Fruit fly (Drosophila melanogaster) whole organism, embryonic: ENCODE data around the gene Trm1.

Experiments
- CG10431 ChIP-seq: fragments of 200-800 bp; sonication (Bioruptor generic); optimal IDR thresholded peaks from 3 replicates; lab custom pipeline; 2018; ENCODE audit warnings: missing biosample characterization, mild to moderate bottlenecking, missing genetic modification characterization
- CG10959 ChIP-seq: fragments of 200-800 bp; sonication (Bioruptor generic); IDR thresholded peaks from 2 replicates; pipeline ENCODE4 v1.3.6; 2022; ENCODE audit warnings: missing biosample characterization, missing genetic modification characterization
- CG15514 ChIP-seq: fragments of 200-800 bp; sonication (Bioruptor generic); optimal IDR thresholded peaks from 3 replicates; lab custom pipeline; 2017; ENCODE audit warnings: missing biosample characterization, missing genetic modification characterization, mild to moderate bottlenecking, moderate library complexity, missing genetic modification reagents
- CG1602 ChIP-seq: fragments of 200-800 bp; sonication (Bioruptor generic); optimal IDR thresholded peaks from 3 replicates; lab custom pipeline; 2016; ENCODE audit warnings: missing biosample characterization, missing genetic modification characterization
- CG16863 ChIP-seq: fragments of 200-800 bp; sonication (Bioruptor generic); optimal IDR thresholded peaks from 3 replicates; lab custom pipeline; 2016; ENCODE audit warnings: missing biosample characterization, missing genetic modification characterization
- CG18619 ChIP-seq: fragments of 200-800 bp; sonication (Bioruptor generic); optimal IDR thresholded peaks from 3 replicates; lab custom pipeline; 2017; ENCODE audit warnings: missing biosample characterization, mild to moderate bottlenecking, missing genetic modification characterization
- Doc3 ChIP-seq: fragments of 200-800 bp; sonication (Bioruptor generic); IDR thresholded peaks from 3 replicates; pipeline ENCODE4 v1.3.6; 2022; ENCODE audit warnings: missing biosample characterization, missing genetic modification characterization; ENCODE audit not compliant: partially characterized antibody
- HHEX ChIP-seq: fragments of 200-800 bp; sonication (Bioruptor generic); optimal IDR thresholded peaks from 3 replicates; lab custom pipeline; 2017; ENCODE audit warnings: missing biosample characterization, mild to moderate bottlenecking, missing genetic modification characterization, missing genetic modification reagents
- HmgD ChIP-seq: fragments of 200-800 bp; sonication (Bioruptor generic); optimal IDR thresholded peaks from 3 replicates; lab custom pipeline; 2016; ENCODE audit warnings: missing biosample characterization, missing genetic modification characterization
- Myb ChIP-seq: fragments of 200-800 bp; sonication (Bioruptor generic); optimal IDR thresholded peaks from 2 replicates; lab custom pipeline; 2016; ENCODE audit warnings: missing biosample characterization, missing genetic modification characterization
- Sox100B ChIP-seq: fragments of 200-800 bp; sonication (Bioruptor generic); optimal IDR thresholded peaks from 3 replicates; lab custom pipeline; 2018; ENCODE audit warnings: missing biosample characterization, mild to moderate bottlenecking, missing genetic modification characterization
- odd ChIP-seq: fragments of 200-800 bp; sonication (Bioruptor generic); optimal IDR thresholded peaks from 2 replicates; lab custom pipeline; 2017; ENCODE audit warnings: missing biosample characterization, mild to moderate bottlenecking, missing genetic modification characterization
- otp ChIP-seq: fragments of 200-800 bp; sonication (Bioruptor generic); IDR thresholded peaks from 3 replicates; pipeline ENCODE4, ENCODE4 v1.3.6; 2022; ENCODE audit warnings: missing biosample characterization, missing genetic modification characterization
- psq ChIP-seq: fragments of 200-800 bp; sonication (Bioruptor generic); optimal IDR thresholded peaks from 2 replicates; lab custom pipeline; 2017; ENCODE audit warnings: missing biosample characterization, missing genetic modification characterization

DNA sequence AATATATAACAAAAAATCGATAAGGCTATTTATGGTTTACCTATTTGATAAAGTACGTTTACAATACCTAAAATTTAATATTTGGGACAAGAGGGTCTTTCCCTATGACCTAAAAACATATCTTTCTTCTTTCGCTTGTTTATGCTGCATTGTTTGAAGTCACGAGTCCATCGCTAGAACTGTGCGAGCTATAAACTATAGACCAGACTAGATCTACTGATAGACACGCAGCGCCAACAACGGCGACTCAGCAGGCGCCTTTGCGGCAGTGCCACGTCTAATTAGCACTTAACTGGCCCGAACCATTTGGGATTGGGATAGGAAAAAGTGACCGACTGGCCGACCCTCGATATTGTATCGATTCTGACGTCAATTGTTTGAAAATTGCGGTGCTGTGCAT lies 45.2 kb downstream of the Trm1 start:
- TF ChIP-seq Myb (GFP tag; lab: Kevin White, UChicago) = no peak
- TF ChIP-seq CG16863 (GFP tag; lab: Kevin White, UChicago) = no peak
- no peak for TF ChIP-seq CG15514
- TF ChIP-seq odd (GFP tag; lab: Kevin White, UChicago) = no peak
- TF ChIP-seq HmgD (GFP tag; lab: Kevin White, UChicago) = no peak
- no peak for TF ChIP-seq CG10959
- TF ChIP-seq CG10431 (GFP tag; lab: Kevin White, UChicago) = no peak
- peak; percentile 14; the same call in 1 of the 3 replicates for TF ChIP-seq Doc3 (GFP tag; lab: Robert Waterston, UW)
- no peak for TF ChIP-seq psq (GFP tag; lab: Kevin White, UChicago)
- TF ChIP-seq CG1602 (GFP tag; lab: Kevin White, UChicago) = no peak
- TF ChIP-seq Sox100B (GFP tag; lab: Kevin White, UChicago) = no peak
- TF ChIP-seq CG18619 (GFP tag; lab: Kevin White, UChicago) = no peak
- TF ChIP-seq HHEX (GFP tag; lab: Kevin White, UChicago) = no peak
- TF ChIP-seq otp = no peak
